Fruit fly (Drosophila melanogaster) whole organism, pupa: Measurements from ENCODE around the gene CG7300.

Experiments
- CG10348 ChIP-seq: fragments of 200-800 bp; sonication (Bioruptor generic); IDR thresholded peaks from 2 replicates; pipeline ENCODE4 v1.3.6; 2022; ENCODE audit warnings: missing biosample characterization, missing genetic modification characterization
- CG12605 ChIP-seq: fragments of 200-800 bp; sonication (Bioruptor generic); IDR thresholded peaks from 2 replicates; pipeline ENCODE4 v1.3.6; 2022; ENCODE audit warnings: missing biosample characterization, missing genetic modification characterization
- CG13204 ChIP-seq: fragments of 200-800 bp; sonication (Bioruptor generic); optimal IDR thresholded peaks from 2 replicates; lab custom pipeline; 2018; ENCODE audit warnings: missing biosample characterization, mild to moderate bottlenecking, missing genetic modification characterization, moderate library complexity
- CG14655 ChIP-seq: fragments of 200-800 bp; sonication (Bioruptor generic); optimal IDR thresholded peaks from 3 replicates; lab custom pipeline; 2017; ENCODE audit warnings: mild to moderate bottlenecking, missing biosample characterization, missing genetic modification reagents, missing genetic modification characterization
- CG15710 ChIP-seq: fragments of 200-800 bp; sonication (Bioruptor generic); optimal IDR thresholded peaks from 2 replicates; lab custom pipeline; 2018; ENCODE audit warnings: missing biosample characterization, mild to moderate bottlenecking, missing genetic modification characterization, moderate library complexity
- CG17806 ChIP-seq: fragments of 200-800 bp; sonication (Bioruptor generic); optimal IDR thresholded peaks from 2 replicates; lab custom pipeline; 2018; ENCODE audit warnings: missing biosample characterization, mild to moderate bottlenecking, missing genetic modification characterization, moderate library complexity
- CG32121 ChIP-seq: fragments of 200-800 bp; sonication (Bioruptor generic); IDR thresholded peaks from 2 replicates; pipeline ENCODE4 v1.3.6; 2022; ENCODE audit warnings: missing biosample characterization, missing genetic modification characterization
- CG34367 ChIP-seq: fragments of 200-800 bp; sonication (Bioruptor generic); optimal IDR thresholded peaks from 2 replicates; lab custom pipeline; 2018; ENCODE audit warnings: missing biosample characterization, mild to moderate bottlenecking, missing genetic modification characterization
- CG4496 ChIP-seq: fragments of 200-800 bp; sonication (Bioruptor generic); IDR thresholded peaks from 3 replicates; pipeline ENCODE4 v1.3.6; 2022; ENCODE audit warnings: missing biosample characterization, missing genetic modification characterization
- CG8159 ChIP-seq: fragments of 200-800 bp; sonication (Bioruptor generic); optimal IDR thresholded peaks from 3 replicates; lab custom pipeline; 2018; ENCODE audit warnings: missing biosample characterization, mild to moderate bottlenecking, missing genetic modification characterization, moderate library complexity
- CG8301 ChIP-seq: fragments of 200-800 bp; sonication (Bioruptor generic); optimal IDR thresholded peaks from 2 replicates; lab custom pipeline; 2018; ENCODE audit warnings: missing biosample characterization, mild to moderate bottlenecking, missing genetic modification characterization
- CG9948 ChIP-seq: fragments of 200-800 bp; sonication (Bioruptor generic); optimal IDR thresholded peaks from 2 replicates; lab custom pipeline; 2018; ENCODE audit warnings: missing biosample characterization, mild to moderate bottlenecking, missing genetic modification characterization, moderate library complexity
- D1 ChIP-seq: fragments of 200-800 bp; sonication (Bioruptor generic); optimal IDR thresholded peaks from 2 replicates; lab custom pipeline; 2018; ENCODE audit warnings: missing biosample characterization, mild to moderate bottlenecking, missing genetic modification characterization, moderate library complexity
- EcR ChIP-seq: fragments of 200-800 bp; sonication (Bioruptor generic); optimal IDR thresholded peaks from 3 replicates; lab custom pipeline; 2019; ENCODE audit warnings: missing biosample characterization, missing genetic modification characterization, mild to moderate bottlenecking, moderate library complexity, missing genetic modification reagents
- Ets98B ChIP-seq: fragments of 200-800 bp; sonication (Bioruptor generic); IDR thresholded peaks from 2 replicates; pipeline ENCODE4 v1.3.6; 2022; ENCODE audit warnings: missing biosample characterization, missing genetic modification characterization
- Pif1A ChIP-seq: fragments of 200-800 bp; sonication (Bioruptor generic); optimal IDR thresholded peaks from 3 replicates; lab custom pipeline; 2016; ENCODE audit warnings: missing biosample characterization, missing genetic modification characterization
- Pif1B ChIP-seq: fragments of 200-800 bp; sonication (Bioruptor generic); optimal IDR thresholded peaks from 3 replicates; lab custom pipeline; 2016; ENCODE audit warnings: missing biosample characterization, missing genetic modification characterization
- Snoo ChIP-seq: fragments of 200-800 bp; sonication (Bioruptor generic); optimal IDR thresholded peaks from 3 replicates; lab custom pipeline; 2017; ENCODE audit warnings: missing biosample characterization, mild to moderate bottlenecking, missing genetic modification characterization, inconsistent platforms
- fd96Ca ChIP-seq: fragments of 200-800 bp; sonication (Bioruptor generic); IDR thresholded peaks from 3 replicates; pipeline ENCODE4 v1.3.6; 2022; ENCODE audit warnings: missing biosample characterization, missing genetic modification characterization
- gl ChIP-seq: fragments of 200-800 bp; sonication (Bioruptor generic); optimal IDR thresholded peaks from 2 replicates; lab custom pipeline; 2018; ENCODE audit warnings: missing biosample characterization, mild to moderate bottlenecking, missing genetic modification characterization
- rn ChIP-seq: fragments of 200-800 bp; sonication (Bioruptor generic); IDR thresholded peaks from 2 replicates; pipeline ENCODE4 v1.3.6; 2022; ENCODE audit warnings: missing biosample characterization, missing genetic modification characterization

Gene CG7300

DNA sequence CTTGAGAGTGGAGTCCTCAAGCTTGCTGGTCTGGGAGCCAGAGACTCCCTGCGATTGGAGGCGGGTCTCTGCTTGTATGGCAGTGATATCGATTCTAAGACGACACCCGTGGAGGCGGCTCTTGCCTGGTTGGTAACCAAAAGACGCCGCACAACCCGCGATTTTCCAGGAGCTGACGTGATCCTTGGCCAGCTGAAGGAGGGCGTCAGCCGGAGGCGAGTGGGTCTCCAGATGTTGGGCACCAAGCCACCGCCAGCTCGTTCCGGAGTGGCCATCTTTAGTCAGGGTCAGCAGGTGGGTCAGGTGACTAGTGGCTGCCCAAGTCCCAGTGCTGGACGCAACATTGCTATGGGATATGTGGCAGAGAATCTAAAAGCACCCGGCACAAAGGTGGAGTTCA lies 6.6 kb upstream of the CG7300 start:
- TF ChIP-seq CG12605 (no peak), Ets98B (GFP tag; lab: Robert Waterston, UW) (no peak), CG34367 (no peak), fd96Ca (GFP tag; lab: Robert Waterston, UW) (no peak), Snoo (tag; lab: Kevin White, UChicago) (no peak)
- TF ChIP-seq, all 21 proteins: peak for 0

- TF ChIP-seq rn (0 out of 2 replicates have a peak, but pooled peaks have one; percentile 13), fd96Ca (GFP tag; lab: Robert Waterston, UW) (peak; percentile 69), CG32121 (peak; percentile 85), Pif1A (GFP tag; lab: Kevin White, UChicago) (peak; percentile 25), CG8301 (tag; lab: Kevin White, UChicago) (peak; percentile 56), Snoo (tag; lab: Kevin White, UChicago) (no peak), CG12605 (peak; percentile 54; the same call in 1 of the 2 replicates), CG4496 (GFP tag; lab: Robert Waterston, UW) (peak; percentile 82), CG14655 (GFP tag; lab: Kevin White, UChicago) (peak; percentile 58), CG17806 (tag; lab: Kevin White, UChicago) (no peak), Ets98B (GFP tag; lab: Robert Waterston, UW) (peak; percentile 76), gl (no peak), CG10348 (GFP tag; lab: Robert Waterston, UW) (no peak), CG15710 (tag; lab: Kevin White, UChicago) (no peak)
These were observed 5.4 kb upstream of the CG7300 start, which contains the start of gene CG6415 for dm6 chr2L:10703281-10703680. CG6415 (plus strand) TSS chr2L:10703621.

- TF ChIP-seq CG4496 (GFP tag; lab: Robert Waterston, UW) (no peak), gl (no peak), Snoo (tag; lab: Kevin White, UChicago) (no peak), CG9948 (no peak), CG15710 (tag; lab: Kevin White, UChicago) (no peak), D1 (tag; lab: Kevin White, UChicago) (no peak), CG32121 (no peak)
These were observed 3.7 kb upstream of the CG7300 start, which contains the start of gene Lip1 for dm6 chr2L:10701499-10702062. Lip1 (minus strand) TSS chr2L:10701544.

DNA sequence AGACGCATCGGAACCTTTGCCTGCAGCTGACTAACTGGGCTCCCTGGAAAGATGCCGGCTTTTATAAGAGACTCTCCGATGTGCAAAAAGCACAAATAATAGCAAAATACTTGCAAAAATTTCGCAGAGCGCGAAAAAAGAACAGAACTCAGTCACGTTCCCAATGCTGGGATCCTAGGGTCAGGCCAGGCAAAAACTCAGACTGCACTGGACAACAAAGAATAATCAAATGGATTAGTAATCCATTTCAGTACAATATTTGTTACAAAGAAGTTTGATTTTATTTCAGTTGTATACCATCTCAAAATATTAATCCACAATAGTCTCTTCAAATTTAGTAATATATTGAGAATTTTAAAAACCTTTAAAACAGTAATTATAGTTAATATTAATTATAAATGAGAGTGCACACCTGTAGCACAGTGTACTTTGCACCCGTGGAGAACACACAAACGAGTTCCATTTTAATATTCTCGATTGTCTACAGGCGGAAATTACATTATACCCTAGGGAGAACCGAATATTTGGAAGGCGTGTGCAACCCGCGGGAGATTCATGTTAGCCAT lies 3.7 kb downstream of the CG7300 start, which contains the start of gene CG17108:
TSS of gene CG17108 (minus strand) at position 51 of the 566 bp plus-strand sequence.
- peak; percentile 6 for TF ChIP-seq CG14655 (GFP tag; lab: Kevin White, UChicago)
- TF ChIP-seq CG15710 (tag; lab: Kevin White, UChicago): peak; percentile 36
- no peak for TF ChIP-seq CG10348 (GFP tag; lab: Robert Waterston, UW)
- peak; percentile 32 for TF ChIP-seq CG9948
- TF ChIP-seq CG13204 (GFP tag; lab: Kevin White, UChicago): no peak
- no peak for TF ChIP-seq D1 (tag; lab: Kevin White, UChicago)
- peak; percentile 55 for TF ChIP-seq CG8159 (tag; lab: Kevin White, UChicago)
- no peak for TF ChIP-seq CG12605

DNA sequence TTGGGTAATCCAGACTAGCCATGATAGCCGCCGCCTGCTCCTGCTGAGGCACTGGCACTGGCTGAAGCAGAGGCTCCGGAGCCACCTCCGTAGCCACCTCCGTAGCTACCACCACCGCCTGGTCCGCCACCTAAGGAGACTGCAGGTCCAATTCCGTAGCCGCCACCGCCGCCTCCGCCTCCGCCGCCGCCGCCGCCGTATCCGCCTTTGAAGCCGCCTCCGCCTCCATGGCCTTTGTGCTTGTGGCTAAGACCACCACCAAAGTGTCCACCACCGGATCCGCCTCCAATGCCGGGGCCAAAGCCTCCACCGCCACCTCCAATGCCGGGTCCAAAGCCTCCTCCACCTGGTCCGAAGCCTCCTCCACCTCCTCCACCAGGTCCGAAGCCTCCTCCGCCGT lies 4.8 kb downstream of the CG7300 start:
- TF ChIP-seq CG32121 (no peak), Snoo (tag; lab: Kevin White, UChicago) (no peak), CG34367 (no peak), EcR (no peak), gl (no peak), CG10348 (GFP tag; lab: Robert Waterston, UW) (no peak), CG12605 (no peak), CG14655 (GFP tag; lab: Kevin White, UChicago) (no peak), D1 (tag; lab: Kevin White, UChicago) (no peak), CG8159 (tag; lab: Kevin White, UChicago) (no peak), CG4496 (GFP tag; lab: Robert Waterston, UW) (no peak), Ets98B (GFP tag; lab: Robert Waterston, UW) (no peak), rn (no peak), CG9948 (no peak), CG17806 (tag; lab: Kevin White, UChicago) (no peak), CG15710 (tag; lab: Kevin White, UChicago) (no peak), CG8301 (tag; lab: Kevin White, UChicago) (no peak), CG13204 (GFP tag; lab: Kevin White, UChicago) (no peak), fd96Ca (GFP tag; lab: Robert Waterston, UW) (no peak)
- TF ChIP-seq, all 21 proteins: peak for 0

DNA sequence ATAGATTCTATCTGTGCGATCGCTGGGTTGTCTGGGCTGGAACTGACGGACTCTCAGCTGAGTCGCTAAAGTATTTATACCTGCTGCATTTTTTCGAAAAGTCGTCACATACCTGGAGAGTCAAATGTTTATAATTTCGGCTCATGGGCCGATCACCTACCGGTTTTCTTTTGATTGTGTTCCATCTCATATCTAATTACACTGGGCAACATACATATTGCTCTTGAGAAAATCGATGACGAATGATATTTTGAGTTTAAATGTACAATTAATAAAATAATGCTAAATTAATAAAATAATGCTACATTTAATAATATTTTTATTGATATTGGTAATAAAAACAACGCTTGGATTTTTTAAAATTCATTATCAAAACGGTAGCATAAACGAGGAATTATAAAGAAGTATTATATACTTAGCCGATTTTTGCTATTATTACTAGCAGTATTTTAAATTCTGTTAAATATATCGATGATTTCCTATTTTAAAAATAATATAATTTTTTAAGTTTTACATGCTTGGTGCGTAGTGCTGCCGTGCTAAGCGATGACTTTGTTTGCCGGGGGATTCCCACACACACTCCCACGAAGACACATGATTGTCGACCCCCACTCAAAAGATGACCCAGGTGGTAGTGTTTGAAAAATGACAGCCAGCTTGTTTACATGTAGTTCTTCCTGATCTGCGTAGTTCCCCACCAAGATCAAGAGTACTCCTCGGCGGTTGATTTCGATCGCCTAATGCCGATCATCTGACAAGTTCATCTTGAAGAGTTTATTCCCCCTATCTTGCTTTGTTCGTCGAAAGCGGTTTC lies 8.4 kb downstream of the CG7300 start, which contains the start of gene CG7294:
TSS of gene CG7294 (minus strand) at position 51 of the 814 bp plus-strand sequence.
- TF ChIP-seq CG34367: no peak
- TF ChIP-seq CG4496 (GFP tag; lab: Robert Waterston, UW): no peak
- TF ChIP-seq Pif1B: no peak
- no peak for TF ChIP-seq Snoo (tag; lab: Kevin White, UChicago)
- TF ChIP-seq CG8159 (tag; lab: Kevin White, UChicago): no peak
- TF ChIP-seq CG8301 (tag; lab: Kevin White, UChicago): no peak
- TF ChIP-seq CG17806 (tag; lab: Kevin White, UChicago): no peak
- no peak for TF ChIP-seq gl
- no peak for TF ChIP-seq CG13204 (GFP tag; lab: Kevin White, UChicago)
- TF ChIP-seq CG32121: no peak
- no peak for TF ChIP-seq Pif1A (GFP tag; lab: Kevin White, UChicago)
- TF ChIP-seq CG10348 (GFP tag; lab: Robert Waterston, UW): no peak
- TF ChIP-seq rn: no peak
- TF ChIP-seq D1 (tag; lab: Kevin White, UChicago): no peak
- no peak for TF ChIP-seq Ets98B (GFP tag; lab: Robert Waterston, UW)
- TF ChIP-seq CG14655 (GFP tag; lab: Kevin White, UChicago): no peak
- no peak for TF ChIP-seq fd96Ca (GFP tag; lab: Robert Waterston, UW)
- no peak for TF ChIP-seq CG15710 (tag; lab: Kevin White, UChicago)
